Fruit fly (Drosophila melanogaster) whole organism, adult: ENCODE measurements around the gene COX6AL2.

Source experiments
- CG11617 ChIP-seq: fragments of 200-800 bp; sonication (Bioruptor generic); optimal IDR thresholded peaks from 2 replicates; lab custom pipeline; 2017; ENCODE audit warnings: mild to moderate bottlenecking, missing biosample characterization, missing genetic modification reagents, missing genetic modification characterization
- CG12768 ChIP-seq: fragments of 200-800 bp; sonication (Bioruptor generic); optimal IDR thresholded peaks from 2 replicates; lab custom pipeline; 2017; ENCODE audit warnings: missing biosample characterization, missing genetic modification characterization, mild to moderate bottlenecking, moderate library complexity, missing genetic modification reagents
- CG14711 ChIP-seq: fragments of 200-800 bp; sonication (Bioruptor generic); optimal IDR thresholded peaks from 2 replicates; lab custom pipeline; 2018; ENCODE audit warnings: missing biosample characterization, mild to moderate bottlenecking, missing genetic modification characterization, moderate library complexity
- CG1620 ChIP-seq: fragments of 200-800 bp; sonication (Bioruptor generic); optimal IDR thresholded peaks from 2 replicates; lab custom pipeline; 2016; ENCODE audit warnings: missing biosample characterization, missing genetic modification characterization
- CG33017 ChIP-seq: fragments of 200-800 bp; sonication (Bioruptor generic); optimal IDR thresholded peaks from 2 replicates; lab custom pipeline; 2018; ENCODE audit warnings: missing biosample characterization, mild to moderate bottlenecking, missing genetic modification characterization, moderate library complexity
- CG5204 ChIP-seq: fragments of 200-800 bp; sonication (Bioruptor generic); optimal IDR thresholded peaks from 2 replicates; lab custom pipeline; 2016; ENCODE audit warnings: missing biosample characterization, missing genetic modification characterization
- CG7045 ChIP-seq: fragments of 200-800 bp; sonication (Bioruptor generic); optimal IDR thresholded peaks from 2 replicates; lab custom pipeline; 2017; ENCODE audit warnings: missing biosample characterization, mild to moderate bottlenecking, missing genetic modification characterization
- CG7101 ChIP-seq: fragments of 200-800 bp; sonication (Bioruptor generic); optimal IDR thresholded peaks from 2 replicates; lab custom pipeline; 2018; ENCODE audit warnings: missing biosample characterization, mild to moderate bottlenecking, missing genetic modification characterization, moderate library complexity
- Clk ChIP-seq: fragments of 200-800 bp; sonication (Bioruptor generic); optimal IDR thresholded peaks from 2 replicates; lab custom pipeline; 2017; ENCODE audit warnings: missing biosample characterization, missing genetic modification characterization
- Crg-1 ChIP-seq: fragments of 200-800 bp; sonication (Bioruptor generic); optimal IDR thresholded peaks from 2 replicates; lab custom pipeline; 2016; ENCODE audit warnings: missing biosample characterization, missing genetic modification characterization
- Hr96 ChIP-seq: fragments of 200-800 bp; sonication (Bioruptor generic); optimal IDR thresholded peaks from 2 replicates; lab custom pipeline; 2016; ENCODE audit warnings: missing biosample characterization, missing genetic modification characterization
- Mnt ChIP-seq: fragments of 200-800 bp; sonication (Bioruptor generic); optimal IDR thresholded peaks from 2 replicates; lab custom pipeline; 2016; ENCODE audit warnings: missing biosample characterization, mild to moderate bottlenecking, missing genetic modification characterization
- bab1 ChIP-seq: fragments of 200-800 bp; sonication (Bioruptor generic); optimal IDR thresholded peaks from 3 replicates; lab custom pipeline; 2019; ENCODE audit warnings: missing biosample characterization, mild to moderate bottlenecking, missing genetic modification characterization, moderate library complexity
- cic ChIP-seq: fragments of 200-800 bp; sonication (Bioruptor generic); optimal IDR thresholded peaks from 2 replicates; lab custom pipeline; 2017; ENCODE audit warnings: missing biosample characterization, mild to moderate bottlenecking, missing genetic modification characterization, moderate library complexity
- cnc ChIP-seq, 2 experiments: fragments of >200 bp; optimal IDR thresholded peaks; 2 replicates each; lab custom pipeline; 2017
- kay ChIP-seq: fragments of 200-800 bp; sonication (Bioruptor generic); peaks from one replicate; lab custom pipeline; 2016; ENCODE audit warnings: missing biosample characterization, missing genetic modification characterization, borderline replicate concordance
- ovo ChIP-seq: fragments of 200-800 bp; sonication (Bioruptor generic); optimal IDR thresholded peaks from 2 replicates; lab custom pipeline; 2016; ENCODE audit warnings: missing biosample characterization, missing genetic modification characterization
- pad ChIP-seq: fragments of 200-800 bp; sonication (Bioruptor generic); optimal IDR thresholded peaks from 3 replicates; lab custom pipeline; 2017; ENCODE audit warnings: missing biosample characterization, missing genetic modification characterization, mild to moderate bottlenecking, moderate library complexity, missing genetic modification reagents
- tj ChIP-seq: fragments of 200-800 bp; sonication (Bioruptor generic); optimal IDR thresholded peaks from 3 replicates; lab custom pipeline; 2017; ENCODE audit warnings: missing biosample characterization, mild to moderate bottlenecking, missing genetic modification characterization, moderate library complexity
- toe ChIP-seq: fragments of 200-800 bp; sonication (Bioruptor generic); optimal IDR thresholded peaks from 2 replicates; lab custom pipeline; 2016; ENCODE audit warnings: missing biosample characterization, missing genetic modification characterization

Gene COX6AL2

dm6 chr3L:18870027-18870426 is 43.9 kb downstream of the COX6AL2 start, which contains the start of gene Blos3:
Blos3 (plus strand) TSS chr3L:18870224.
- TF ChIP-seq toe (peak; percentile 43), Crg-1 (GFP tag; lab: Kevin White, UChicago) (no peak), bab1 (GFP tag; lab: Kevin White, UChicago) (peak; percentile 52), pad (GFP tag; lab: Kevin White, UChicago) (no peak), CG12768 (GFP tag; lab: Kevin White, UChicago) (peak; percentile 3), CG11617 (peak; percentile 45), cnc (optimal IDR thresholded peaks at IDR 0.05; lab: Kevin White, UChicago) (no peak), CG14711 (tag; lab: Kevin White, UChicago) (peak; percentile 54), CG1620 (GFP tag; lab: Kevin White, UChicago) (peak; percentile 34), CG33017 (tag; lab: Kevin White, UChicago) (peak; percentile 47), CG7101 (tag; lab: Kevin White, UChicago) (peak; percentile 62), tj (GFP tag; lab: Kevin White, UChicago) (peak; percentile 22), ovo (GFP tag; lab: Kevin White, UChicago) (no peak), CG7045 (GFP tag; lab: Kevin White, UChicago) (peak; percentile 24), Clk (GFP tag; lab: Kevin White, UChicago) (peak; percentile 19), Hr96 (GFP tag; lab: Kevin White, UChicago) (no peak), CG5204 (GFP tag; lab: Kevin White, UChicago) (no peak), kay (GFP tag; lab: Kevin White, UChicago) (no peak), Mnt (peak; percentile 23)

- no peak for TF ChIP-seq ovo (GFP tag; lab: Kevin White, UChicago)
- TF ChIP-seq CG7101 (tag; lab: Kevin White, UChicago): peak; percentile 77
- no peak for TF ChIP-seq cnc (optimal IDR thresholded peaks at IDR 0.05; lab: Kevin White, UChicago)
- TF ChIP-seq CG14711 (tag; lab: Kevin White, UChicago): peak; percentile 84
- TF ChIP-seq bab1 (GFP tag; lab: Kevin White, UChicago): peak; percentile 67
- TF ChIP-seq CG7045 (GFP tag; lab: Kevin White, UChicago): peak; percentile 72
- TF ChIP-seq CG12768 (GFP tag; lab: Kevin White, UChicago): peak; percentile 31
- TF ChIP-seq CG1620 (GFP tag; lab: Kevin White, UChicago): peak; percentile 46
- peak; percentile 53 for TF ChIP-seq Crg-1 (GFP tag; lab: Kevin White, UChicago)
- TF ChIP-seq tj (GFP tag; lab: Kevin White, UChicago): peak; percentile 56
- peak; percentile 83 for TF ChIP-seq CG11617
- peak; percentile 75 for TF ChIP-seq toe
- peak; percentile 30 for TF ChIP-seq Clk (GFP tag; lab: Kevin White, UChicago)
- peak; percentile 37 for TF ChIP-seq CG33017 (tag; lab: Kevin White, UChicago)
- TF ChIP-seq kay (GFP tag; lab: Kevin White, UChicago): no peak
- TF ChIP-seq Hr96 (GFP tag; lab: Kevin White, UChicago): peak; percentile 60
- TF ChIP-seq Mnt: peak; percentile 63
- peak; percentile 63 for TF ChIP-seq cic (GFP tag; lab: Kevin White, UChicago)
- peak; percentile 80 for TF ChIP-seq CG5204 (GFP tag; lab: Kevin White, UChicago)
- TF ChIP-seq pad (GFP tag; lab: Kevin White, UChicago): peak; percentile 19
Measured at dm6 chr3L:18869035-18869826, 44.7 kb downstream of the COX6AL2 start, which contains the start of gene Grx1. Grx1 (plus strand) TSS chr3L:18869230.

- TF ChIP-seq CG7045 (GFP tag; lab: Kevin White, UChicago) (peak; percentile 83), CG5204 (GFP tag; lab: Kevin White, UChicago) (peak; percentile 71), tj (GFP tag; lab: Kevin White, UChicago) (peak; percentile 62), pad (GFP tag; lab: Kevin White, UChicago) (peak; percentile 53), bab1 (GFP tag; lab: Kevin White, UChicago) (peak; percentile 88), cnc (optimal IDR thresholded peaks at IDR 0.05; lab: Kevin White, UChicago) (no peak), CG1620 (GFP tag; lab: Kevin White, UChicago) (peak; percentile 34), toe (peak; percentile 5), cic (GFP tag; lab: Kevin White, UChicago) (peak; percentile 52), CG33017 (tag; lab: Kevin White, UChicago) (peak; percentile 87), Mnt (peak; percentile 64), CG12768 (GFP tag; lab: Kevin White, UChicago) (peak; percentile 84), Crg-1 (GFP tag; lab: Kevin White, UChicago) (no peak), CG7101 (tag; lab: Kevin White, UChicago) (peak; percentile 87), Clk (GFP tag; lab: Kevin White, UChicago) (peak; percentile 11), CG14711 (tag; lab: Kevin White, UChicago) (peak; percentile 80), ovo (GFP tag; lab: Kevin White, UChicago) (peak; percentile 51), kay (GFP tag; lab: Kevin White, UChicago) (no peak), Hr96 (GFP tag; lab: Kevin White, UChicago) (peak; percentile 13), CG11617 (peak; percentile 87)
Measured at dm6 chr3L:18867521-18867920, 46.4 kb downstream of the COX6AL2 start, which contains the start of gene Dysb. Dysb (plus strand) TSS chr3L:18867771.

dm6 chr3L:18865447-18866367 is 48.2 kb downstream of the COX6AL2 start, which contains the start of gene CG14074:
CG14074 (plus strand) TSS chr3L:18866225.
- TF ChIP-seq CG1620 (GFP tag; lab: Kevin White, UChicago) (no peak), tj (GFP tag; lab: Kevin White, UChicago) (no peak), Hr96 (GFP tag; lab: Kevin White, UChicago) (no peak), Crg-1 (GFP tag; lab: Kevin White, UChicago) (no peak), ovo (GFP tag; lab: Kevin White, UChicago) (no peak), CG7045 (GFP tag; lab: Kevin White, UChicago) (no peak), Clk (GFP tag; lab: Kevin White, UChicago) (no peak), CG12768 (GFP tag; lab: Kevin White, UChicago) (no peak), cnc (optimal IDR thresholded peaks at IDR 0.05; lab: Kevin White, UChicago) (no peak), bab1 (GFP tag; lab: Kevin White, UChicago) (no peak), kay (GFP tag; lab: Kevin White, UChicago) (no peak), CG11617 (no peak), CG14711 (tag; lab: Kevin White, UChicago) (no peak)
